Worm (Caenorhabditis elegans) whole organism, mixed stage, embryonic: ENCODE data around the gene ndnf-1.

Experiments
- ces-1 ChIP-seq: fragments of 150-350 bp; optimal IDR thresholded peaks from 2 replicates; lab custom pipeline; 2014; ENCODE audit warnings: missing biosample characterization, missing genetic modification reagents, missing genetic modification characterization
- elt-3 ChIP-seq: fragments of 150-350 bp; optimal IDR thresholded peaks from 2 replicates; lab custom pipeline; 2014; ENCODE audit warnings: missing biosample characterization, missing genetic modification characterization
- lin-13 ChIP-seq: fragments of 150-350 bp; optimal IDR thresholded peaks from 2 replicates; lab custom pipeline; 2014; ENCODE audit warnings: missing biosample characterization, missing genetic modification characterization
- mep-1 ChIP-seq: fragments of 150-350 bp; optimal IDR thresholded peaks from 2 replicates; lab custom pipeline; 2017; ENCODE audit warnings: missing biosample characterization, missing genetic modification reagents, missing genetic modification characterization, inconsistent platforms
- mls-2 ChIP-seq: sonication (generic microtip); optimal IDR thresholded peaks from 2 replicates; lab custom pipeline; 2016; ENCODE audit warnings: mild to moderate bottlenecking, missing genetic modification characterization, moderate library complexity, missing compliant biosample characterization
- nhr-28 ChIP-seq: fragments of 150-350 bp; optimal IDR thresholded peaks from 2 replicates; lab custom pipeline; 2014; ENCODE audit warnings: missing biosample characterization, missing genetic modification characterization
- nhr-76 ChIP-seq: sonication (generic microtip); optimal IDR thresholded peaks from 2 replicates; lab custom pipeline; 2017; ENCODE audit warnings: missing biosample characterization, missing genetic modification characterization
- snpc-4 ChIP-seq: fragments of 150-350 bp; optimal IDR thresholded peaks from 2 replicates; lab custom pipeline; 2014; ENCODE audit warnings: missing biosample characterization, missing genetic modification characterization
- tbx-8 ChIP-seq: fragments of 200-800 bp; sonication (Bioruptor generic); optimal IDR thresholded peaks from 2 replicates; lab custom pipeline; 2018; ENCODE audit warnings: mild to moderate bottlenecking, missing genetic modification characterization, moderate library complexity, missing compliant biosample characterization
- unc-62 ChIP-seq: fragments of 150-350 bp; optimal IDR thresholded peaks from 2 replicates; lab custom pipeline; 2014; ENCODE audit warnings: missing biosample characterization, missing genetic modification reagents, missing genetic modification characterization
- ztf-11 ChIP-seq: fragments of 150-350 bp; optimal IDR thresholded peaks from 2 replicates; lab custom pipeline; 2014; ENCODE audit warnings: missing biosample characterization, missing genetic modification characterization

- TF ChIP-seq ztf-11 (tag; lab: Kevin White, UChicago) (no peak), nhr-28 (tag; lab: Kevin White, UChicago) (no peak), lin-13 (tag; lab: Kevin White, UChicago) (no peak), mls-2 (tag; lab: Kevin White, UChicago) (no peak), nhr-76 (tag; lab: Kevin White, UChicago) (no peak), unc-62 (GFP tag; lab: Kevin White, UChicago) (no peak), tbx-8 (GFP tag; lab: Kevin White, UChicago) (no peak), elt-3 (tag; lab: Kevin White, UChicago) (no peak), mep-1 (no peak), snpc-4 (no peak), ces-1 (GFP tag; lab: Kevin White, UChicago) (no peak)
Measured at ce11 chrIV:3046889-3047288, 18.1 kb upstream of the ndnf-1 start.
